Worm (Caenorhabditis elegans): ENCODE measurements around the gene fbxa-131.
"Not testable (repeated sequence)": the region's sequence is repeated elsewhere in the genome, so short reads cannot be mapped to it uniquely, and the experiment has no call there.

fbxa-131 gene

ce11 chrV:19711646-19712045, 26.6 kb upstream of the fbxa-131 start, which contains the start of gene Y43F8C.23:
Gene Y43F8C.23 (minus strand): TSS chrV:19711746.
- not testable (repeated sequence) for TF ChIP-seq nhr-12, crh-2, elt-3 (tag; optimal IDR thresholded peaks at IDR 0.05)

- no peak for TF ChIP-seq C34F6.9 (tag; optimal IDR thresholded peaks at IDR 0.05)
- TF ChIP-seq ztf-4 (tag; optimal IDR thresholded peaks at IDR 0.05): no peak
- no peak for TF ChIP-seq zag-1 (tag; optimal IDR thresholded peaks at IDR 0.05)
- no peak for TF ChIP-seq nhr-21 (tag; optimal IDR thresholded peaks at IDR 0.05)
- TF ChIP-seq ztf-1 (GFP tag; conservative IDR thresholded peaks at IDR 0.05): no peak
- TF ChIP-seq snpc-4 (tag; optimal IDR thresholded peaks at IDR 0.05): no peak
- TF ChIP-seq nhr-129 (tag; optimal IDR thresholded peaks at IDR 0.05): no peak
- no peak for TF ChIP-seq unc-62 (GFP tag; optimal IDR thresholded peaks at IDR 0.05)
- no peak for TF ChIP-seq aly-2 (tag; optimal IDR thresholded peaks at IDR 0.05)
- TF ChIP-seq elt-3 (tag; optimal IDR thresholded peaks at IDR 0.05): no peak
- TF ChIP-seq ztf-11 (tag; optimal IDR thresholded peaks at IDR 0.05): no peak
- no peak for TF ChIP-seq nhr-11 (tag; optimal IDR thresholded peaks at IDR 0.05)
- TF ChIP-seq crh-2 (tag; optimal IDR thresholded peaks at IDR 0.05): no peak
- no peak for TF ChIP-seq sma-3 (GFP tag; optimal IDR thresholded peaks at IDR 0.05)
- TF ChIP-seq gmeb-1 (tag; optimal IDR thresholded peaks at IDR 0.05): no peak
- no peak for TF ChIP-seq mdl-1 (tag; optimal IDR thresholded peaks at IDR 0.05)
- TF ChIP-seq unc-55 (GFP tag; optimal IDR thresholded peaks at IDR 0.05): no peak
- no peak for TF ChIP-seq unc-39 (tag; optimal IDR thresholded peaks at IDR 0.05)
Measured at ce11 chrV:19715419-19715818, 22.8 kb upstream of the fbxa-131 start, which contains the start of gene Y43F8C.16. Gene Y43F8C.16 (minus strand): TSS chrV:19715519.

ce11 chrV:19715847-19716246, 22.4 kb upstream of the fbxa-131 start, which contains the start of gene Y43F8C.17:
Gene Y43F8C.17 (plus strand): TSS chrV:19716147.
- TF ChIP-seq sma-9 (GFP tag; optimal IDR thresholded peaks at IDR 0.05): no peak
- no peak for TF ChIP-seq sma-9 (tag; optimal IDR thresholded peaks at IDR 0.05)
- TF ChIP-seq nhr-11 (tag; optimal IDR thresholded peaks at IDR 0.05): no peak
- no peak for TF ChIP-seq mab-5 (tag; optimal IDR thresholded peaks at IDR 0.05)
- no peak for TF ChIP-seq R02D3.7 (tag; optimal IDR thresholded peaks at IDR 0.05)
- no peak for TF ChIP-seq nhr-237 (tag; optimal IDR thresholded peaks at IDR 0.05)
- no peak for TF ChIP-seq lin-13 (GFP tag; optimal IDR thresholded peaks at IDR 0.05)
- no peak for TF ChIP-seq ztf-1 (GFP tag; conservative IDR thresholded peaks at IDR 0.05)
- TF ChIP-seq fos-1 (tag; optimal IDR thresholded peaks at IDR 0.05): no peak
- TF ChIP-seq elt-1 (tag; optimal IDR thresholded peaks at IDR 0.05): no peak
- TF ChIP-seq crh-2 (tag; optimal IDR thresholded peaks at IDR 0.05): no peak

ce11 chrV:19717933-19718332, 20.3 kb upstream of the fbxa-131 start:
- no peak for TF ChIP-seq peb-1 (tag; optimal IDR thresholded peaks at IDR 0.05)
- TF ChIP-seq ceh-16 (tag; optimal IDR thresholded peaks at IDR 0.05): no peak
- TF ChIP-seq R02D3.7 (tag; optimal IDR thresholded peaks at IDR 0.05): no peak
- TF ChIP-seq nhr-11 (tag; optimal IDR thresholded peaks at IDR 0.05): no peak
- TF ChIP-seq sma-3 (GFP tag; optimal IDR thresholded peaks at IDR 0.05): no peak
- no peak for TF ChIP-seq mdl-1 (tag; optimal IDR thresholded peaks at IDR 0.05)
- no peak for TF ChIP-seq F13H6.1 (tag; optimal IDR thresholded peaks at IDR 0.05)
- no peak for TF ChIP-seq aly-2 (tag; optimal IDR thresholded peaks at IDR 0.05)
- no peak for TF ChIP-seq lin-13 (GFP tag; optimal IDR thresholded peaks at IDR 0.05)
- no peak for TF ChIP-seq unc-62 (GFP tag; optimal IDR thresholded peaks at IDR 0.05)
- TF ChIP-seq skn-1 (tag; optimal IDR thresholded peaks at IDR 0.05): no peak
- TF ChIP-seq nhr-237 (tag; optimal IDR thresholded peaks at IDR 0.05): no peak
- no peak for TF ChIP-seq unc-39 (tag; optimal IDR thresholded peaks at IDR 0.05)
- TF ChIP-seq C34F6.9 (tag; optimal IDR thresholded peaks at IDR 0.05): no peak

- TF ChIP-seq aly-2 (tag; optimal IDR thresholded peaks at IDR 0.05) (no peak), ztf-11 (tag; optimal IDR thresholded peaks at IDR 0.05) (no peak), unc-55 (GFP tag; optimal IDR thresholded peaks at IDR 0.05) (no peak), ama-1 (optimal IDR thresholded peaks at IDR 0.05) (no peak), snpc-4 (tag; optimal IDR thresholded peaks at IDR 0.05) (no peak)
Measured at ce11 chrV:19718660-19719059, 19.6 kb upstream of the fbxa-131 start.

- TF ChIP-seq nhr-11 (tag; optimal IDR thresholded peaks at IDR 0.05) (no peak), ztf-4 (tag; optimal IDR thresholded peaks at IDR 0.05) (no peak), sem-4 (tag; optimal IDR thresholded peaks at IDR 0.05) (no peak), ceh-16 (tag; optimal IDR thresholded peaks at IDR 0.05) (no peak), zag-1 (tag; optimal IDR thresholded peaks at IDR 0.05) (no peak), sma-3 (GFP tag; optimal IDR thresholded peaks at IDR 0.05) (no peak)
Measured at ce11 chrV:19719253-19719652, 19.0 kb upstream of the fbxa-131 start, which contains the start of gene Y116F11A.6. Gene Y116F11A.6 (plus strand): TSS chrV:19719553.
